Worm (Caenorhabditis elegans) whole organism, L3 larva: Measurements from ENCODE around the gene ears-2.

ENCODE experiments used
- R02D3.7 ChIP-seq: fragments of 150-350 bp; optimal IDR thresholded peaks from 2 replicates; lab custom pipeline; 2014; ENCODE audit warnings: missing biosample characterization, missing genetic modification characterization
- elt-1 ChIP-seq: fragments of 150-350 bp; optimal IDR thresholded peaks from 2 replicates; lab custom pipeline; 2014; ENCODE audit warnings: missing biosample characterization, missing genetic modification characterization
- eor-1 ChIP-seq, 2 experiments: fragments of 150-350 bp; optimal IDR thresholded peaks; 2 replicates each; lab custom pipeline; 2014 to 2018; ENCODE audit warnings: missing biosample characterization in 2 of 2, missing genetic modification characterization in 2 of 2
- nhr-11 ChIP-seq: fragments of 150-350 bp; optimal IDR thresholded peaks from 2 replicates; lab custom pipeline; 2014; ENCODE audit warnings: missing biosample characterization, missing genetic modification characterization
- pha-4 ChIP-seq: fragments of 150-350 bp; optimal IDR thresholded peaks from 2 replicates; lab custom pipeline; 2014; ENCODE audit warnings: missing biosample characterization, missing genetic modification reagents, missing genetic modification characterization
- unc-39 ChIP-seq: sonication (generic microtip); optimal IDR thresholded peaks from 4 replicates; lab custom pipeline; 2017; ENCODE audit warnings: missing biosample characterization, missing genetic modification characterization

- TF ChIP-seq eor-1 (tag; optimal IDR thresholded peaks at IDR 0.05; lab: Kevin White, UChicago) (no peak), nhr-11 (tag; lab: Kevin White, UChicago) (no peak), pha-4 (tag; lab: Kevin White, UChicago) (no peak), elt-1 (tag; lab: Kevin White, UChicago) (no peak), unc-39 (tag; lab: Kevin White, UChicago) (no peak), R02D3.7 (tag; lab: Kevin White, UChicago) (no peak)
Observed at ce11 chrIV:366406-366805, 23.9 kb downstream of the ears-2 start.
